In genomic region chr3R:15089250-15089921, dm6 we compare ENCODE assay signal across 1 fruit fly cellular context.
TF ChIP-seq lines count a peak whose summit lies in the region.

No protein-coding gene starts in this region.

TF ChIP-seq in whole organism, embryonic, 481 proteins besides CTCF, POLR2A, EP300 and RAD21 (continued from another document and continues in another):
- TF ChIP-seq Elba2 (GFP tag; optimal IDR thresholded peaks at IDR 0.05; lab: Kevin White, UChicago) = no peak
- TF ChIP-seq ttk (GFP tag; IDR thresholded peaks at IDR 0.05; lab: Robert Waterston, UW) = no peak
- TF ChIP-seq CG18011 (GFP tag; optimal IDR thresholded peaks at IDR 0.05; lab: Kevin White, UChicago) = no peak
- TF ChIP-seq ash1 (GFP tag; optimal IDR thresholded peaks at IDR 0.05; lab: Kevin White, UChicago) = no peak
- no peak for TF ChIP-seq pita (GFP tag; optimal IDR thresholded peaks at IDR 0.05; lab: Kevin White, UChicago)
- TF ChIP-seq cg (GFP tag; optimal IDR thresholded peaks at IDR 0.05; lab: Kevin White, UChicago) = peak; percentile 61
- no peak for TF ChIP-seq al (GFP tag; IDR thresholded peaks at IDR 0.05; lab: Robert Waterston, UW)
- TF ChIP-seq Jarid2 (GFP tag; optimal IDR thresholded peaks at IDR 0.05; lab: Kevin White, UChicago) = peak; percentile 5
- TF ChIP-seq eve (GFP tag; optimal IDR thresholded peaks at IDR 0.05; lab: Kevin White, UChicago) = peak in 1 of 2 experiments; percentile 40
- TF ChIP-seq vfl (GFP tag; optimal IDR thresholded peaks at IDR 0.05; lab: Kevin White, UChicago) = no peak
- TF ChIP-seq CG31224 (GFP tag; IDR thresholded peaks at IDR 0.05; lab: Robert Waterston, UW) = no peak
- TF ChIP-seq slp2 (GFP tag; optimal IDR thresholded peaks at IDR 0.05; lab: Kevin White, UChicago) = no peak
- no peak for TF ChIP-seq CG10147 (GFP tag; optimal IDR thresholded peaks at IDR 0.05; lab: Kevin White, UChicago)
- peak; percentile 10; the same call in 1 of the 2 replicates for TF ChIP-seq seq (GFP tag; IDR thresholded peaks at IDR 0.05; lab: Robert Waterston, UW)
- no peak for TF ChIP-seq CG10959 (GFP tag; IDR thresholded peaks at IDR 0.05; lab: Robert Waterston, UW)
- TF ChIP-seq nau (GFP tag; optimal IDR thresholded peaks at IDR 0.05; lab: Kevin White, UChicago) = peak; percentile 74
- TF ChIP-seq Side (GFP tag; optimal IDR thresholded peaks at IDR 0.05; lab: Kevin White, UChicago) = no peak
- peak; percentile 29 to 68 for TF ChIP-seq Pdp1 (GFP tag; optimal IDR thresholded peaks at IDR 0.05; lab: Kevin White, UChicago)
- TF ChIP-seq gsb (GFP tag; IDR thresholded peaks at IDR 0.05; lab: Robert Waterston, UW) = no peak
- no peak for TF ChIP-seq CG8478 (optimal IDR thresholded peaks at IDR 0.05; lab: Kevin White, UChicago)
- no peak for TF ChIP-seq peb (GFP tag; IDR thresholded peaks at IDR 0.05; lab: Robert Waterston, UW)
- no peak for TF ChIP-seq pho (GFP tag; optimal IDR thresholded peaks at IDR 0.05; lab: Kevin White, UChicago)
- no peak for TF ChIP-seq CG32767 (GFP tag; IDR thresholded peaks at IDR 0.05; lab: Robert Waterston, UW)
- TF ChIP-seq hbn (GFP tag; IDR thresholded peaks at IDR 0.05; lab: Robert Waterston, UW; ENCODE audit: partially characterized antibody) = no peak
- no peak for TF ChIP-seq NK7.1 (GFP tag; optimal IDR thresholded peaks at IDR 0.05; lab: Kevin White, UChicago)
- TF ChIP-seq NC2β (GFP tag; optimal IDR thresholded peaks at IDR 0.05; lab: Kevin White, UChicago) = peak; percentile 46
- TF ChIP-seq lov (optimal IDR thresholded peaks at IDR 0.05; lab: Kevin White, UChicago) = no peak
- 0 out of 3 replicates have a peak, but pooled peaks have one; percentile 39 for TF ChIP-seq lov (GFP tag; IDR thresholded peaks at IDR 0.05; lab: Robert Waterston, UW)
- peak; percentile 39 for TF ChIP-seq CG13424 (tag; optimal IDR thresholded peaks at IDR 0.05; lab: Kevin White, UChicago)
- no peak for TF ChIP-seq Awh (GFP tag; IDR thresholded peaks at IDR 0.05; lab: Robert Waterston, UW)
- TF ChIP-seq CG10209 (GFP tag; optimal IDR thresholded peaks at IDR 0.05; lab: Kevin White, UChicago) = peak; percentile 65
- TF ChIP-seq Dad (GFP tag; optimal IDR thresholded peaks at IDR 0.05; lab: Kevin White, UChicago) = no peak
- peak; percentile 84 for TF ChIP-seq CG17568 (GFP tag; optimal IDR thresholded peaks at IDR 0.05; lab: Kevin White, UChicago)
- peak; percentile 65 for TF ChIP-seq CG1233 (GFP tag; optimal IDR thresholded peaks at IDR 0.05; lab: Kevin White, UChicago)
- peak; percentile 57 for TF ChIP-seq CG15696 (tag; optimal IDR thresholded peaks at IDR 0.05; lab: Kevin White, UChicago)
- TF ChIP-seq CG9727 (GFP tag; optimal IDR thresholded peaks at IDR 0.05; lab: Kevin White, UChicago) = peak; percentile 53
- TF ChIP-seq CG31441 (GFP tag; IDR thresholded peaks at IDR 0.05; lab: Robert Waterston, UW) = no peak
- TF ChIP-seq CG2120 (GFP tag; optimal IDR thresholded peaks at IDR 0.05; lab: Kevin White, UChicago) = peak; percentile 3
- no peak for TF ChIP-seq CG34422 (GFP tag; IDR thresholded peaks at IDR 0.05; lab: Robert Waterston, UW)
- no peak for TF ChIP-seq CG7357 (GFP tag; IDR thresholded peaks at IDR 0.05; lab: Robert Waterston, UW)
- TF ChIP-seq CG12659 (GFP tag; optimal IDR thresholded peaks at IDR 0.05; lab: Kevin White, UChicago) = peak; percentile 50
- peak; percentile 6 for TF ChIP-seq Hey (tag; optimal IDR thresholded peaks at IDR 0.05; lab: Kevin White, UChicago)
- TF ChIP-seq lab (GFP tag; optimal IDR thresholded peaks at IDR 0.05; lab: Kevin White, UChicago) = peak; percentile 81
- TF ChIP-seq Atf6 (GFP tag; IDR thresholded peaks at IDR 0.05; lab: Robert Waterston, UW) = 0 out of 2 replicates have a peak, but pooled peaks have one; percentile 6
- TF ChIP-seq cwo (GFP tag; optimal IDR thresholded peaks at IDR 0.05; lab: Kevin White, UChicago) = no peak
- no peak for TF ChIP-seq CG3726 (GFP tag; IDR thresholded peaks at IDR 0.05; lab: Robert Waterston, UW)
- TF ChIP-seq mirr (GFP tag; optimal IDR thresholded peaks at IDR 0.05; lab: Kevin White, UChicago) = peak; percentile 92
- no peak for TF ChIP-seq jing (GFP tag; optimal IDR thresholded peaks at IDR 0.05; lab: Kevin White, UChicago)
- TF ChIP-seq sim (GFP tag; IDR thresholded peaks at IDR 0.05; lab: Robert Waterston, UW) = no peak
- TF ChIP-seq odd (GFP tag; optimal IDR thresholded peaks at IDR 0.05; lab: Kevin White, UChicago) = peak; percentile 54
- TF ChIP-seq GATAe (GFP tag; conservative IDR thresholded peaks at IDR 0.05; lab: Robert Waterston, UW) = no peak
- peak; percentile 14 for TF ChIP-seq CG5180 (GFP tag; optimal IDR thresholded peaks at IDR 0.05; lab: Kevin White, UChicago)
- TF ChIP-seq CG11398 (GFP tag; optimal IDR thresholded peaks at IDR 0.05; lab: Kevin White, UChicago) = peak; percentile 9
- TF ChIP-seq scrt (GFP tag; optimal IDR thresholded peaks at IDR 0.05; lab: Kevin White, UChicago) = peak; percentile 31
- no peak for TF ChIP-seq CG4424 (GFP tag; optimal IDR thresholded peaks at IDR 0.05; lab: Kevin White, UChicago)
- TF ChIP-seq Sox100B (GFP tag; optimal IDR thresholded peaks at IDR 0.05; lab: Kevin White, UChicago) = peak; percentile 48
- TF ChIP-seq CG7987 (GFP tag; optimal IDR thresholded peaks at IDR 0.05; lab: Kevin White, UChicago) = peak; percentile 69
- TF ChIP-seq HLH54F (GFP tag; optimal IDR thresholded peaks at IDR 0.05; lab: Kevin White, UChicago) = no peak
- no peak for TF ChIP-seq CG6791 (GFP tag; IDR thresholded peaks at IDR 0.05; lab: Robert Waterston, UW; ENCODE audit: partially characterized antibody)
- no peak for TF ChIP-seq CG6175 (GFP tag; IDR thresholded peaks at IDR 0.05; lab: Robert Waterston, UW)
- TF ChIP-seq Dfd (GFP tag; optimal IDR thresholded peaks at IDR 0.05; lab: Kevin White, UChicago) = no peak
- no peak for TF ChIP-seq CG1603 (tag; optimal IDR thresholded peaks at IDR 0.05; lab: Kevin White, UChicago)
- no peak for TF ChIP-seq cato (GFP tag; optimal IDR thresholded peaks at IDR 0.05; lab: Kevin White, UChicago; ENCODE audit: borderline replicate concordance)
- TF ChIP-seq Mes4 (GFP tag; optimal IDR thresholded peaks at IDR 0.05; lab: Kevin White, UChicago) = peak; percentile 19
- no peak for TF ChIP-seq BEAF-32 (GFP tag; optimal IDR thresholded peaks at IDR 0.05; lab: Kevin White, UChicago)
- no peak for TF ChIP-seq inv (GFP tag; IDR thresholded peaks at IDR 0.05; lab: Robert Waterston, UW; ENCODE audit: partially characterized antibody)
- no peak for TF ChIP-seq CG8089 (GFP tag; optimal IDR thresholded peaks at IDR 0.05; lab: Kevin White, UChicago)
- TF ChIP-seq CG11093 (GFP tag; IDR thresholded peaks at IDR 0.05; lab: Robert Waterston, UW) = no peak
- TF ChIP-seq CG7928 (GFP tag; optimal IDR thresholded peaks at IDR 0.05; lab: Kevin White, UChicago) = no peak
- no peak for TF ChIP-seq schlank (tag; optimal IDR thresholded peaks at IDR 0.05; lab: Kevin White, UChicago)
- no peak for TF ChIP-seq CG32532 (GFP tag; IDR thresholded peaks at IDR 0.05; lab: Robert Waterston, UW)
- TF ChIP-seq pan (optimal IDR thresholded peaks at IDR 0.05; lab: Kevin White, UChicago) = no peak
- peak in 1 of 2 experiments; percentile 52 for TF ChIP-seq pan (GFP tag; optimal IDR thresholded peaks at IDR 0.05 in 1 of 2, IDR thresholded peaks at IDR 0.05 in 1 of 2)
- no peak for TF ChIP-seq Opbp (GFP tag; IDR thresholded peaks at IDR 0.05; lab: Robert Waterston, UW; ENCODE audit: partially characterized antibody)
- no peak for TF ChIP-seq Dip3 (GFP tag; optimal IDR thresholded peaks at IDR 0.05; lab: Kevin White, UChicago)
- TF ChIP-seq bbx (GFP tag; IDR thresholded peaks at IDR 0.05; lab: Robert Waterston, UW; ENCODE audit: partially characterized antibody) = no peak
- TF ChIP-seq Doc3 (GFP tag; IDR thresholded peaks at IDR 0.05; lab: Robert Waterston, UW; ENCODE audit: partially characterized antibody) = no peak
- peak; percentile 65 for TF ChIP-seq CG12071 (GFP tag; optimal IDR thresholded peaks at IDR 0.05; lab: Kevin White, UChicago)
- peak; percentile 48 for TF ChIP-seq CG31365 (tag; optimal IDR thresholded peaks at IDR 0.05; lab: Kevin White, UChicago)
- TF ChIP-seq stc (GFP tag; IDR thresholded peaks at IDR 0.05; lab: Robert Waterston, UW) = no peak
- no peak for TF ChIP-seq CG33213 (GFP tag; optimal IDR thresholded peaks at IDR 0.05; lab: Kevin White, UChicago)
- TF ChIP-seq Sry-δ (GFP tag; optimal IDR thresholded peaks at IDR 0.05; lab: Kevin White, UChicago) = no peak
- no peak for TF ChIP-seq dan (GFP tag; IDR thresholded peaks at IDR 0.05; lab: Robert Waterston, UW)
- TF ChIP-seq CG10366 (GFP tag; IDR thresholded peaks at IDR 0.05; lab: Robert Waterston, UW) = no peak
- TF ChIP-seq CG9876 (GFP tag; optimal IDR thresholded peaks at IDR 0.05; lab: Kevin White, UChicago) = no peak
- TF ChIP-seq fu2 (GFP tag; optimal IDR thresholded peaks at IDR 0.05; lab: Kevin White, UChicago) = no peak
- no peak for TF ChIP-seq CG10462 (GFP tag; optimal IDR thresholded peaks at IDR 0.05; lab: Kevin White, UChicago)
- TF ChIP-seq CG11247 (GFP tag; IDR thresholded peaks at IDR 0.05; lab: Robert Waterston, UW) = no peak
- no peak for TF ChIP-seq ase (GFP tag; IDR thresholded peaks at IDR 0.05; lab: Robert Waterston, UW)
- TF ChIP-seq nerfin-2 (GFP tag; IDR thresholded peaks at IDR 0.05; lab: Robert Waterston, UW; ENCODE audit: partially characterized antibody) = no peak
- peak; percentile 76 for TF ChIP-seq CG15601 (tag; optimal IDR thresholded peaks at IDR 0.05; lab: Kevin White, UChicago)
- TF ChIP-seq Ada2b (GFP tag; IDR thresholded peaks at IDR 0.05; lab: Robert Waterston, UW) = no peak
- TF ChIP-seq CG18764 (GFP tag; optimal IDR thresholded peaks at IDR 0.05; lab: Kevin White, UChicago) = peak; percentile 17
- no peak for TF ChIP-seq CG9817 (tag; optimal IDR thresholded peaks at IDR 0.05; lab: Kevin White, UChicago)
- TF ChIP-seq ro (GFP tag; IDR thresholded peaks at IDR 0.05; lab: Robert Waterston, UW) = no peak
- no peak for TF ChIP-seq ssp (GFP tag; IDR thresholded peaks at IDR 0.05; lab: Robert Waterston, UW)
- TF ChIP-seq gcm2 (GFP tag; optimal IDR thresholded peaks at IDR 0.05; lab: Kevin White, UChicago) = peak; percentile 29
- TF ChIP-seq CG43689 (GFP tag; IDR thresholded peaks at IDR 0.05; lab: Robert Waterston, UW) = no peak
- TF ChIP-seq D (optimal IDR thresholded peaks at IDR 0.05; lab: Kevin White, UChicago) = no peak
- TF ChIP-seq D (GFP tag; optimal IDR thresholded peaks at IDR 0.05; lab: Kevin White, UChicago) = peak; percentile 35
- TF ChIP-seq bab2 (GFP tag; optimal IDR thresholded peaks at IDR 0.05; lab: Kevin White, UChicago) = no peak
- peak; percentile 39 for TF ChIP-seq chn (GFP tag; optimal IDR thresholded peaks at IDR 0.05; lab: Kevin White, UChicago)
- TF ChIP-seq onecut (GFP tag; IDR thresholded peaks at IDR 0.05; lab: Robert Waterston, UW) = peak; percentile 24; the same call in 1 of the 2 replicates
- peak; percentile 70 for TF ChIP-seq CG2202 (tag; optimal IDR thresholded peaks at IDR 0.05; lab: Kevin White, UChicago)
- TF ChIP-seq sd (tag; optimal IDR thresholded peaks at IDR 0.05; lab: Kevin White, UChicago) = peak; percentile 68
- TF ChIP-seq pzg (GFP tag; optimal IDR thresholded peaks at IDR 0.05; lab: Kevin White, UChicago) = no peak
- peak; percentile 68 for TF ChIP-seq CG10431 (GFP tag; optimal IDR thresholded peaks at IDR 0.05; lab: Kevin White, UChicago)
- TF ChIP-seq gsb-n (tag; optimal IDR thresholded peaks at IDR 0.05; lab: Kevin White, UChicago) = peak; percentile 4
- no peak for TF ChIP-seq rib (GFP tag; IDR thresholded peaks at IDR 0.05; lab: Robert Waterston, UW)
- TF ChIP-seq tap (tag; optimal IDR thresholded peaks at IDR 0.05; lab: Kevin White, UChicago) = peak; percentile 15
- no peak for TF ChIP-seq Atf3 (GFP tag; optimal IDR thresholded peaks at IDR 0.05; lab: Kevin White, UChicago)
- 0 out of 2 replicates have a peak, but pooled peaks have one; percentile 8 for TF ChIP-seq CG4360 (GFP tag; IDR thresholded peaks at IDR 0.05; lab: Robert Waterston, UW)
- no peak for TF ChIP-seq CG8281 (tag; optimal IDR thresholded peaks at IDR 0.05; lab: Kevin White, UChicago)
- peak; percentile 50 for TF ChIP-seq sug (tag; optimal IDR thresholded peaks at IDR 0.05; lab: Kevin White, UChicago)
- TF ChIP-seq trh (GFP tag; optimal IDR thresholded peaks at IDR 0.05; lab: Kevin White, UChicago) = no peak
- no peak for TF ChIP-seq Ets97D (GFP tag; optimal IDR thresholded peaks at IDR 0.05; lab: Kevin White, UChicago)
- peak; percentile 8 for TF ChIP-seq YL-1 (GFP tag; optimal IDR thresholded peaks at IDR 0.05; lab: Kevin White, UChicago)
- TF ChIP-seq Fer3 (tag; optimal IDR thresholded peaks at IDR 0.05; lab: Kevin White, UChicago) = peak; percentile 34
- TF ChIP-seq sob (GFP tag; IDR thresholded peaks at IDR 0.05; lab: Robert Waterston, UW) = no peak
- no peak for TF ChIP-seq luna (GFP tag; optimal IDR thresholded peaks at IDR 0.05; lab: Kevin White, UChicago)
- TF ChIP-seq Nf-YC (tag; optimal IDR thresholded peaks at IDR 0.05; lab: Kevin White, UChicago) = no peak
- TF ChIP-seq Aef1 (GFP tag; IDR thresholded peaks at IDR 0.05; lab: Robert Waterston, UW) = no peak
- peak; percentile 38; the same call in 1 of the 3 replicates for TF ChIP-seq ci (GFP tag; IDR thresholded peaks at IDR 0.05; lab: Robert Waterston, UW)
- TF ChIP-seq oc (tag; optimal IDR thresholded peaks at IDR 0.05; lab: Kevin White, UChicago) = no peak
- no peak; the same call in 1 of the 2 replicates for TF ChIP-seq HLH3B (GFP tag; IDR thresholded peaks at IDR 0.05; lab: Robert Waterston, UW)
- TF ChIP-seq CG11723 (GFP tag; optimal IDR thresholded peaks at IDR 0.05; lab: Kevin White, UChicago) = peak; percentile 18
- TF ChIP-seq CG12942 (GFP tag; optimal IDR thresholded peaks at IDR 0.05; lab: Kevin White, UChicago) = no peak
- TF ChIP-seq Fer1 (GFP tag; optimal IDR thresholded peaks at IDR 0.05; lab: Kevin White, UChicago) = peak; percentile 56
- no peak for TF ChIP-seq aop (GFP tag; IDR thresholded peaks at IDR 0.05; lab: Robert Waterston, UW)
- TF ChIP-seq jumu (GFP tag; optimal IDR thresholded peaks at IDR 0.05; lab: Kevin White, UChicago) = peak; percentile 3
- peak; percentile 60 for TF ChIP-seq Blimp-1 (GFP tag; optimal IDR thresholded peaks at IDR 0.05; lab: Kevin White, UChicago)
- TF ChIP-seq salm (tag; optimal IDR thresholded peaks at IDR 0.05; lab: Kevin White, UChicago) = no peak
- TF ChIP-seq Mad (GFP tag; optimal IDR thresholded peaks at IDR 0.05; lab: Kevin White, UChicago) = no peak
- TF ChIP-seq HmgD (GFP tag; optimal IDR thresholded peaks at IDR 0.05; lab: Kevin White, UChicago) = no peak
- TF ChIP-seq zf30C (GFP tag; optimal IDR thresholded peaks at IDR 0.05; lab: Kevin White, UChicago) = no peak
- no peak for TF ChIP-seq gce (GFP tag; IDR thresholded peaks at IDR 0.05; lab: Robert Waterston, UW)
